Fruit fly (Drosophila melanogaster): Measurements from ENCODE around the gene Nin.

The Nin gene

DNA sequence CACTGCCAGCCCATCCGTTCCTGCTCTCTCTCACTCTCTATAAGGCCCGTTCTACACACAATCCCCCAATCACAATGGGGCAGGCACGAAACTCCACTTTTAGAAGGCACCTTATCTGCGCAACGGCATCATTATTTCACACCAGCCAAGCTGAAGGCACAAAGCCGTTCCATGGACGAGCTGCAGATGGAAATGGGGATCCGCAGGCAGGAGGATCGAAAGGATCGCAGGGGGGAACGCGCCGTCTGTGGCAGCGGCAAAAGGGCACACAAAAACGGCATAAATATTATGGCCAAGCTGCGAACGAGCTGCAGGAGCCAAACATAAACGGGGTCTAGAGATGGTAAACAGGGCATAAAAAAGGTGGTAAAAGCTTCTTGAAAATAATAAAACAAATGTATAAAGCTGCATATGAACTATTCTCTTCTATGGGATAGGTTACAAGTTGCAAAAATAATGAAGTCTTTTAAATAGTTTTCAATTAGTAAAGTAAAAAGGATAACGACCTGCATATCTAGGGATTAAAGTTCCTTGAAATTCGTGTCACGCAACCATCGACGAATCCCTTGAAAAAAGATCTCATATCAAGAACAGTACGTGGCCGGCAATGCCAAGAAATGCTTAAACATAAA is 25.8 kb downstream of the Nin start:
- TF ChIP-seq dsf (GFP tag; optimal IDR thresholded peaks at IDR 0.05; ENCODE audit: borderline replicate concordance) (peak; percentile 21), usp (GFP tag; optimal IDR thresholded peaks at IDR 0.05) (no peak), foxo (GFP tag; optimal IDR thresholded peaks at IDR 0.05) (peak in 1 of 2 experiments; percentile 81), fru (GFP tag; optimal IDR thresholded peaks at IDR 0.05) (peak; percentile 87), Hr78 (GFP tag; optimal IDR thresholded peaks at IDR 0.05) (no peak), lola (GFP tag; optimal IDR thresholded peaks at IDR 0.05) (no peak), Dfd (GFP tag; optimal IDR thresholded peaks at IDR 0.05) (no peak), CrebA (GFP tag; optimal IDR thresholded peaks at IDR 0.05; ENCODE audit: borderline replicate concordance) (peak; percentile 61), Vsx2 (GFP tag; optimal IDR thresholded peaks at IDR 0.05; ENCODE audit: partially characterized antibody) (peak; percentile 14), Hnf4 (GFP tag; optimal IDR thresholded peaks at IDR 0.05) (peak; percentile 31), CG9705 (GFP tag; optimal IDR thresholded peaks at IDR 0.05) (peak; percentile 58), tai (GFP tag; optimal IDR thresholded peaks at IDR 0.05) (peak; percentile 74), rgr (GFP tag; optimal IDR thresholded peaks at IDR 0.05) (peak; percentile 66), jim (GFP tag; optimal IDR thresholded peaks at IDR 0.05) (no peak), CG32264 (GFP tag; optimal IDR thresholded peaks at IDR 0.05) (no peak), dmrt93B (GFP tag; optimal IDR thresholded peaks at IDR 0.05) (peak; percentile 60), br (GFP tag; optimal IDR thresholded peaks at IDR 0.05) (peak; percentile 75), Dif (GFP tag; optimal IDR thresholded peaks at IDR 0.05; ENCODE audit: partially characterized antibody) (peak; percentile 41), Abd-B (GFP tag; optimal IDR thresholded peaks at IDR 0.05) (no peak), Rel (GFP tag; optimal IDR thresholded peaks at IDR 0.05) (no peak), Rel (tag; optimal IDR thresholded peaks at IDR 0.05) (peak; percentile 17), GATAd (GFP tag; optimal IDR thresholded peaks at IDR 0.05) (no peak), N (GFP tag; optimal IDR thresholded peaks at IDR 0.05) (no peak), Sp1 (GFP tag; optimal IDR thresholded peaks at IDR 0.05) (peak; percentile 80), h (GFP tag; optimal IDR thresholded peaks at IDR 0.05) (peak; percentile 82), sage (GFP tag; optimal IDR thresholded peaks at IDR 0.05) (no peak), sv (GFP tag; optimal IDR thresholded peaks at IDR 0.05) (no peak), Hr83 (GFP tag; optimal IDR thresholded peaks at IDR 0.05; ENCODE audit: poor library complexity, severe bottlenecking) (no peak), Mio (GFP tag; optimal IDR thresholded peaks at IDR 0.05) (no peak), HLH106 (tag; optimal IDR thresholded peaks at IDR 0.05) (peak; percentile 82), brk (GFP tag; optimal IDR thresholded peaks at IDR 0.05) (peak; percentile 63), Jra (GFP tag; optimal IDR thresholded peaks at IDR 0.05) (peak; percentile 72), psq (GFP tag; optimal IDR thresholded peaks at IDR 0.05) (peak; percentile 77), dl (GFP tag; optimal IDR thresholded peaks at IDR 0.05; ENCODE audit: insufficient read depth in 1 of 2, partially characterized antibody in 2 of 2) (no peak), OdsH (GFP tag; optimal IDR thresholded peaks at IDR 0.05) (peak; percentile 82), Myc (optimal IDR thresholded peaks at IDR 0.05) (no peak), pan (optimal IDR thresholded peaks at IDR 0.05) (no peak), woc (GFP tag; optimal IDR thresholded peaks at IDR 0.05) (peak; percentile 90), ey (GFP tag; optimal IDR thresholded peaks at IDR 0.05) (peak; percentile 81)

DNA sequence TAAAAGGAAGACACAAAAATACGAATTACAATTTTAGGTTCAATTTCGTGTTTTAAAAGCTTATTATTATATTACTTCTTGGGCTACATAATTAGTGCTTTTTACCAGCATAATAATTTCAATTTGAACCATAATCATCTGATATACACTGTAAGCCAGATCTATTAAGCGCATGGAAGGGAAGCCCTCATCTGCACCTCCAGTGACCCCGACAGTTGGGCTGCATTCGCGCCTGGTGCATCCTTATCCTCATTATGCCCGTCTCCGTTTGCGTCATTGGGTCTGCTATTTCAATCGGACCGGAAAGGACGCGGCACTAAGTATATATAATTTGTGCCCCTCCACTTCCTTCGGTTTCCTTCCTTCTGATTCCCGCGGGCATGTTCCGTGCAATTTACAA is 26.6 kb downstream of the Nin start:
- TF ChIP-seq N (GFP tag; optimal IDR thresholded peaks at IDR 0.05) (no peak), Myc (optimal IDR thresholded peaks at IDR 0.05) (no peak), HLH106 (tag; optimal IDR thresholded peaks at IDR 0.05) (peak; percentile 15), dsf (GFP tag; optimal IDR thresholded peaks at IDR 0.05; ENCODE audit: borderline replicate concordance) (no peak)

DNA sequence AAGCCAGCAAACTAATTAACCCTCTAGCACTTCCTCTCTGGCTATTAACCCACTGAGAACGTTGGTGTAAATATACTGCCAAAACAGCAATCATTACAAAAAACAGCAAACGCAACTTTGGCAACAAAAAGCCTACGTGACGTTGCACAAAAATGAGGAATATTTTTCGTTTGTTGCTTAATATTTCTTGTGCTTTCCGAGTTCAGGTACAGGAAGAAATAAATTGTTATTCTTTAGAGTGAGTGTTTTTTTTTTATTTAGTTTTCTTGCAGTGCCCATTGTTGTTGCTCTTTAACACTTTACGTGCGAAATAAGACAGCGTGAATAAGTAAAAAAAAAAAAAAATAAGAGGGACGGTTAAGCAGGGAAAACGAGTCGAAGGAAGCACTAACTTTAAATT is 27.2 kb downstream of the Nin start:
- TF ChIP-seq jim (GFP tag; optimal IDR thresholded peaks at IDR 0.05): no peak
- TF ChIP-seq HLH106 (tag; optimal IDR thresholded peaks at IDR 0.05): no peak
- no peak for TF ChIP-seq Hr78 (GFP tag; optimal IDR thresholded peaks at IDR 0.05)
- no peak for TF ChIP-seq Vsx2 (GFP tag; optimal IDR thresholded peaks at IDR 0.05; ENCODE audit: partially characterized antibody)
- no peak for TF ChIP-seq Jra (GFP tag; optimal IDR thresholded peaks at IDR 0.05)
- TF ChIP-seq psq (GFP tag; optimal IDR thresholded peaks at IDR 0.05): no peak
- TF ChIP-seq sage (GFP tag; optimal IDR thresholded peaks at IDR 0.05): no peak
- TF ChIP-seq pan (optimal IDR thresholded peaks at IDR 0.05): no peak
- TF ChIP-seq h (GFP tag; optimal IDR thresholded peaks at IDR 0.05): no peak
- no peak for TF ChIP-seq Sp1 (GFP tag; optimal IDR thresholded peaks at IDR 0.05)
- TF ChIP-seq dmrt93B (GFP tag; optimal IDR thresholded peaks at IDR 0.05): no peak
- no peak for TF ChIP-seq sv (GFP tag; optimal IDR thresholded peaks at IDR 0.05)
- no peak for TF ChIP-seq CG9705 (GFP tag; optimal IDR thresholded peaks at IDR 0.05)
- no peak for TF ChIP-seq brk (GFP tag; optimal IDR thresholded peaks at IDR 0.05)
- TF ChIP-seq GATAd (GFP tag; optimal IDR thresholded peaks at IDR 0.05): no peak
- no peak for TF ChIP-seq foxo (GFP tag; optimal IDR thresholded peaks at IDR 0.05)
- TF ChIP-seq CG32264 (GFP tag; optimal IDR thresholded peaks at IDR 0.05): no peak
- no peak for TF ChIP-seq Dif (GFP tag; optimal IDR thresholded peaks at IDR 0.05; ENCODE audit: partially characterized antibody)
- TF ChIP-seq Myc (optimal IDR thresholded peaks at IDR 0.05): no peak
- TF ChIP-seq ey (GFP tag; optimal IDR thresholded peaks at IDR 0.05): no peak
